Worm (Caenorhabditis elegans) whole organism, L2 larva: ENCODE data around the gene F25D1.8.

Experiments used
- F13H6.1 ChIP-seq: sonication (generic microtip); optimal IDR thresholded peaks from 2 replicates; lab custom pipeline; 2016; ENCODE audit warnings: missing genetic modification characterization, missing compliant biosample characterization
- ZK546.5 ChIP-seq: sonication (generic microtip); optimal IDR thresholded peaks from 2 replicates; lab custom pipeline; 2017; ENCODE audit warnings: missing biosample characterization, missing genetic modification characterization
- ceh-82 ChIP-seq: fragments of 150-350 bp; optimal IDR thresholded peaks from 2 replicates; lab custom pipeline; 2014; ENCODE audit warnings: missing biosample characterization, missing genetic modification characterization
- lin-13 ChIP-seq: fragments of 150-350 bp; optimal IDR thresholded peaks from 2 replicates; lab custom pipeline; 2014; ENCODE audit warnings: missing biosample characterization, missing genetic modification reagents, missing genetic modification characterization
- nhr-23 ChIP-seq: fragments of 150-350 bp; optimal IDR thresholded peaks from 2 replicates; lab custom pipeline; 2014; ENCODE audit warnings: missing biosample characterization, missing genetic modification reagents, missing genetic modification characterization
- nhr-237 ChIP-seq: fragments of 150-350 bp; optimal IDR thresholded peaks from 2 replicates; lab custom pipeline; 2014; ENCODE audit warnings: missing biosample characterization, missing genetic modification characterization
- snpc-4 ChIP-seq: fragments of 150-350 bp; optimal IDR thresholded peaks from 2 replicates; lab custom pipeline; 2014; ENCODE audit warnings: missing biosample characterization, missing genetic modification characterization
- zag-1 ChIP-seq: fragments of 150-350 bp; optimal IDR thresholded peaks from 2 replicates; lab custom pipeline; 2014; ENCODE audit warnings: missing biosample characterization, missing genetic modification characterization
- ztf-11 ChIP-seq: sonication (generic microtip); optimal IDR thresholded peaks from 2 replicates; lab custom pipeline; 2017; ENCODE audit warnings: missing biosample characterization, missing genetic modification characterization

ce11 chrV:10493150-10493549 is 46.1 kb upstream of the F25D1.8 start, which contains the start of gene ugt-33:
- no peak for TF ChIP-seq F13H6.1 (tag; lab: Kevin White, UChicago)
- no peak for TF ChIP-seq ceh-82 (tag; lab: Kevin White, UChicago)
- TF ChIP-seq lin-13 (GFP tag; lab: Kevin White, UChicago), result no peak
- no peak for TF ChIP-seq nhr-23
- TF ChIP-seq nhr-237 (tag; lab: Kevin White, UChicago), result no peak
- TF ChIP-seq snpc-4 (tag; lab: Kevin White, UChicago), result no peak
- no peak for TF ChIP-seq ZK546.5 (tag; lab: Kevin White, UChicago)
- no peak for TF ChIP-seq zag-1 (tag; lab: Kevin White, UChicago)
- no peak for TF ChIP-seq ztf-11
